Worm (Caenorhabditis elegans): ENCODE results near the gene R11E3.19.
"Not testable (repeated sequence)": the region's sequence is repeated elsewhere in the genome, so short reads cannot be mapped to it uniquely, and the experiment has no call there.

The R11E3.19 gene

DNA sequence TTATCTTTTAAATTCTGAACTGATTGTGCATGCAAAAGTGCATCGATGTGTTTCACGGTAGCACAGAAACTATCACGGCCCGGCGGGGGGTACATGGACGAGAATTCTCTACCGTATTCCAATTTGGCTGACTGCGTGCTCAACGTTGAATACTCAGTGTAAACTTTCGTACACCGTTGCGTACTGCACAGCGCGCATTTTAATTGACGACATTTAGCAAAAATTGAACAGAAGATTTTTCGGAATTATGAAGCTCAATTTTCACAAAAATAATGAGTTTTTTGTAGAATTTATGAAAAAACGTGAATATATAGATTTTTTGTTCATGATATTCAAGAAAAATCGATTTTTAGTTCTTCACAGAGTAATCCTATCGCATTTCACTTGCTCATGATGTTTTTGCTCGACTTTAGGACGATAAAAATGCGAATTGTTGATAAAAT lies 50.4 kb downstream of the R11E3.19 start (continued):
- TF ChIP-seq snpc-4 (GFP tag; optimal IDR thresholded peaks at IDR 0.05), result not testable (repeated sequence)
- TF ChIP-seq snpc-4 (tag; optimal IDR thresholded peaks at IDR 0.05), result peak in 2 of 4 experiments; percentile 74 to 78
- peak; percentile 42 for TF ChIP-seq ceh-27 (GFP tag; optimal IDR thresholded peaks at IDR 0.05)
- TF ChIP-seq tbp1 (GFP tag; optimal IDR thresholded peaks at IDR 0.05), result peak; percentile 38
- TF ChIP-seq ceh-91 (GFP tag; IDR thresholded peaks at IDR 0.05), result peak; percentile 98
- TF ChIP-seq Y79H2A.3 (GFP tag; conservative IDR thresholded peaks at IDR 0.05), result peak; percentile 95
- peak; percentile 91 for TF ChIP-seq attf-3 (GFP tag; conservative IDR thresholded peaks at IDR 0.05)
- TF ChIP-seq nfyb-1 (GFP tag; IDR thresholded peaks at IDR 0.05), result peak; percentile 99
- peak; percentile 19 for TF ChIP-seq B0261.1 (tag; optimal IDR thresholded peaks at IDR 0.05)
- peak; percentile 93 for TF ChIP-seq ceh-40 (GFP tag; IDR thresholded peaks at IDR 0.05)
- TF ChIP-seq lin-26 (GFP tag; IDR thresholded peaks at IDR 0.05), result peak; percentile 96
- peak; percentile 91 for TF ChIP-seq D2030.7 (GFP tag; IDR thresholded peaks at IDR 0.05)
- TF ChIP-seq ztf-3 (GFP tag; optimal IDR thresholded peaks at IDR 0.05), result peak; percentile 62
- TF ChIP-seq let-607 (tag; optimal IDR thresholded peaks at IDR 0.05), result peak; percentile 24 to 95
- peak; percentile 98 for TF ChIP-seq madf-3 (GFP tag; IDR thresholded peaks at IDR 0.05)
- TF ChIP-seq egl-44 (GFP tag; IDR thresholded peaks at IDR 0.05), result peak; percentile 98
- peak; percentile 95 for TF ChIP-seq hsf-1 (GFP tag; IDR thresholded peaks at IDR 0.05)
- TF ChIP-seq ztf-26 (tag; optimal IDR thresholded peaks at IDR 0.05), result peak; percentile 94
- peak; percentile 80 for TF ChIP-seq atf-7 (tag; optimal IDR thresholded peaks at IDR 0.05)
- peak; percentile 92 for TF ChIP-seq B0336.3 (GFP tag; IDR thresholded peaks at IDR 0.05)
- peak; percentile 100 for TF ChIP-seq bed-2 (GFP tag; IDR thresholded peaks at IDR 0.05)
- peak; percentile 6 for TF ChIP-seq die-1 (tag; optimal IDR thresholded peaks at IDR 0.05)
- TF ChIP-seq T07F8.4 (tag; optimal IDR thresholded peaks at IDR 0.05), result peak; percentile 39
- TF ChIP-seq rec-8 (tag; optimal IDR thresholded peaks at IDR 0.05), result peak in 1 of 2 experiments; percentile 27
- peak; percentile 98 for TF ChIP-seq nfya-2 (GFP tag; IDR thresholded peaks at IDR 0.05)
- TF ChIP-seq repo-1 (tag; optimal IDR thresholded peaks at IDR 0.05), result peak; percentile 72
- TF ChIP-seq dox-1 (GFP tag; IDR thresholded peaks at IDR 0.05), result peak; percentile 100
- peak; percentile 100 for TF ChIP-seq lag-1 (GFP tag; IDR thresholded peaks at IDR 0.05)
- TF ChIP-seq sea-2 (GFP tag; IDR thresholded peaks at IDR 0.05), result peak; percentile 99
- peak; percentile 98 for TF ChIP-seq aptf-2 (GFP tag; conservative IDR thresholded peaks at IDR 0.05)
- peak; percentile 83 for TF ChIP-seq ztf-18 (tag; optimal IDR thresholded peaks at IDR 0.05)
- peak; percentile 95 for TF ChIP-seq tlf-1 (GFP tag; optimal IDR thresholded peaks at IDR 0.05)
- peak; percentile 83 for TF ChIP-seq Y53F4B.3 (GFP tag; IDR thresholded peaks at IDR 0.05)
- peak in 1 of 3 experiments; percentile 77 for TF ChIP-seq lin-35 (GFP tag; optimal IDR thresholded peaks at IDR 0.05)
- TF ChIP-seq ztf-22 (GFP tag; optimal IDR thresholded peaks at IDR 0.05), result peak; percentile 33
- peak; percentile 63; the same call in 1 of the 2 replicates for TF ChIP-seq aptf-3 (GFP tag; IDR thresholded peaks at IDR 0.05)
- peak; percentile 97 for TF ChIP-seq hmg-20 (GFP tag; IDR thresholded peaks at IDR 0.05)
- TF ChIP-seq Y53G8AR.9 (GFP tag; conservative IDR thresholded peaks at IDR 0.05), result peak; percentile 100
- peak; percentile 98 for TF ChIP-seq ztf-25 (GFP tag; IDR thresholded peaks at IDR 0.05)
- peak; percentile 88 for TF ChIP-seq F22D6.2 (tag; optimal IDR thresholded peaks at IDR 0.05)
- TF ChIP-seq lin-54 (GFP tag; optimal IDR thresholded peaks at IDR 0.05), result peak; percentile 79
- peak; percentile 76 for TF ChIP-seq B0035.1 (tag; optimal IDR thresholded peaks at IDR 0.05)
- TF ChIP-seq cebp-2 (GFP tag; IDR thresholded peaks at IDR 0.05), result peak; percentile 99
- peak; percentile 100 for TF ChIP-seq F37B4.10 (GFP tag; IDR thresholded peaks at IDR 0.05)
- TF ChIP-seq B0019.2 (GFP tag; conservative IDR thresholded peaks at IDR 0.05), result peak; percentile 95
- TF ChIP-seq him-1 (tag; optimal IDR thresholded peaks at IDR 0.05), result peak; percentile 17
- TF ChIP-seq ekl-4 (GFP tag; IDR thresholded peaks at IDR 0.05), result peak; percentile 99
- peak; percentile 33 for TF ChIP-seq F57C9.4 (tag; optimal IDR thresholded peaks at IDR 0.05)
- peak; percentile 75 for TF ChIP-seq K12H6.12 (tag; optimal IDR thresholded peaks at IDR 0.05)
